Worm (Caenorhabditis elegans) whole organism, mixed stage, embryonic: ENCODE data around the gene ddl-1.

Experiments used
- M03D4.4 ChIP-seq: sonication (generic microtip); optimal IDR thresholded peaks from 2 replicates; lab custom pipeline; 2017; ENCODE audit warnings: mild to moderate bottlenecking, missing genetic modification characterization, missing compliant biosample characterization
- bed-3 ChIP-seq: fragments of 200-800 bp; sonication (Bioruptor generic); optimal IDR thresholded peaks from 3 replicates; lab custom pipeline; 2018; ENCODE audit warnings: mild to moderate bottlenecking, missing genetic modification characterization, moderate library complexity, missing compliant biosample characterization
- blmp-1 ChIP-seq: fragments of 150-350 bp; optimal IDR thresholded peaks from 2 replicates; lab custom pipeline; 2014; ENCODE audit warnings: missing biosample characterization, missing genetic modification characterization
- ceh-39 ChIP-seq: fragments of 150-350 bp; optimal IDR thresholded peaks from 2 replicates; lab custom pipeline; 2014; ENCODE audit warnings: missing biosample characterization, missing genetic modification characterization
- ceh-83 ChIP-seq: fragments of 200-800 bp; sonication (Bioruptor generic); optimal IDR thresholded peaks from 2 replicates; lab custom pipeline; 2018; ENCODE audit warnings: mild to moderate bottlenecking, missing genetic modification characterization, missing compliant biosample characterization
- ces-1 ChIP-seq: fragments of 150-350 bp; optimal IDR thresholded peaks from 2 replicates; lab custom pipeline; 2014; ENCODE audit warnings: missing biosample characterization, missing genetic modification reagents, missing genetic modification characterization
- cnd-1 ChIP-seq: fragments of 200-800 bp; sonication (Bioruptor generic); optimal IDR thresholded peaks from 2 replicates; lab custom pipeline; 2018; ENCODE audit warnings: mild to moderate bottlenecking, missing genetic modification characterization, missing compliant biosample characterization
- drap-1 ChIP-seq: fragments of 200-800 bp; sonication (Bioruptor generic); optimal IDR thresholded peaks from 3 replicates; lab custom pipeline; 2018; ENCODE audit warnings: mild to moderate bottlenecking, missing genetic modification characterization, missing compliant biosample characterization
- elt-1 ChIP-seq: sonication (generic microtip); optimal IDR thresholded peaks from 2 replicates; lab custom pipeline; 2017; ENCODE audit warnings: missing genetic modification characterization, mild to moderate bottlenecking, missing compliant biosample characterization, antibody characterized with exemption, moderate library complexity, borderline replicate concordance; ENCODE audit not compliant: insufficient read depth
- elt-3 ChIP-seq: fragments of 150-350 bp; optimal IDR thresholded peaks from 2 replicates; lab custom pipeline; 2014; ENCODE audit warnings: missing biosample characterization, missing genetic modification characterization
- flh-1 ChIP-seq: fragments of 200-800 bp; sonication (Bioruptor generic); optimal IDR thresholded peaks from 2 replicates; lab custom pipeline; 2018; ENCODE audit warnings: mild to moderate bottlenecking, missing genetic modification characterization, moderate library complexity, missing compliant biosample characterization
- ham-2 ChIP-seq: fragments of 200-800 bp; sonication (Bioruptor generic); optimal IDR thresholded peaks from 2 replicates; lab custom pipeline; 2018; ENCODE audit warnings: mild to moderate bottlenecking, missing genetic modification characterization, missing compliant biosample characterization
- hlh-1 ChIP-seq: fragments of 150-350 bp; optimal IDR thresholded peaks from 2 replicates; lab custom pipeline; 2014; ENCODE audit warnings: missing biosample characterization, missing genetic modification reagents, missing genetic modification characterization
- lin-13 ChIP-seq: fragments of 150-350 bp; optimal IDR thresholded peaks from 2 replicates; lab custom pipeline; 2014; ENCODE audit warnings: missing biosample characterization, missing genetic modification characterization
- mab-5 ChIP-seq: fragments of 150-350 bp; optimal IDR thresholded peaks from 2 replicates; lab custom pipeline; 2014; ENCODE audit warnings: missing biosample characterization, missing genetic modification characterization
- mep-1 ChIP-seq: fragments of 150-350 bp; optimal IDR thresholded peaks from 2 replicates; lab custom pipeline; 2017; ENCODE audit warnings: missing biosample characterization, missing genetic modification reagents, missing genetic modification characterization, inconsistent platforms
- mls-2 ChIP-seq: sonication (generic microtip); optimal IDR thresholded peaks from 2 replicates; lab custom pipeline; 2016; ENCODE audit warnings: mild to moderate bottlenecking, missing genetic modification characterization, moderate library complexity, missing compliant biosample characterization
- nhr-12 ChIP-seq: fragments of 150-350 bp; optimal IDR thresholded peaks from 2 replicates; lab custom pipeline; 2014; ENCODE audit warnings: missing biosample characterization, missing genetic modification characterization
- nhr-2 ChIP-seq: fragments of 150-350 bp; optimal IDR thresholded peaks from 2 replicates; lab custom pipeline; 2014; ENCODE audit warnings: missing biosample characterization, missing genetic modification characterization
- nhr-237 ChIP-seq: fragments of 150-350 bp; optimal IDR thresholded peaks from 2 replicates; lab custom pipeline; 2014; ENCODE audit warnings: missing biosample characterization, missing genetic modification characterization
- nhr-28 ChIP-seq: fragments of 150-350 bp; optimal IDR thresholded peaks from 2 replicates; lab custom pipeline; 2014; ENCODE audit warnings: missing biosample characterization, missing genetic modification characterization
- nhr-76 ChIP-seq: sonication (generic microtip); optimal IDR thresholded peaks from 2 replicates; lab custom pipeline; 2017; ENCODE audit warnings: missing biosample characterization, missing genetic modification characterization
- pha-4 ChIP-seq: fragments of 150-350 bp; optimal IDR thresholded peaks from 2 replicates; lab custom pipeline; 2018; ENCODE audit warnings: missing biosample characterization, missing genetic modification reagents, missing genetic modification characterization
- snpc-4 ChIP-seq: fragments of 150-350 bp; optimal IDR thresholded peaks from 2 replicates; lab custom pipeline; 2014; ENCODE audit warnings: missing biosample characterization, missing genetic modification characterization
- sptf-1 ChIP-seq: sonication (generic microtip); optimal IDR thresholded peaks from 2 replicates; lab custom pipeline; 2017; ENCODE audit warnings: mild to moderate bottlenecking, missing genetic modification characterization, moderate library complexity, missing compliant biosample characterization
- tbx-8 ChIP-seq: fragments of 200-800 bp; sonication (Bioruptor generic); optimal IDR thresholded peaks from 2 replicates; lab custom pipeline; 2018; ENCODE audit warnings: mild to moderate bottlenecking, missing genetic modification characterization, moderate library complexity, missing compliant biosample characterization
- unc-120 ChIP-seq: sonication (generic microtip); optimal IDR thresholded peaks from 2 replicates; lab custom pipeline; 2017; ENCODE audit warnings: missing genetic modification characterization, missing compliant biosample characterization; ENCODE audit not compliant: poor library complexity, severe bottlenecking
- unc-39 ChIP-seq: fragments of 150-350 bp; optimal IDR thresholded peaks from 2 replicates; lab custom pipeline; 2014; ENCODE audit warnings: missing biosample characterization, missing genetic modification characterization
- unc-62 ChIP-seq: fragments of 150-350 bp; optimal IDR thresholded peaks from 2 replicates; lab custom pipeline; 2014; ENCODE audit warnings: missing biosample characterization, missing genetic modification reagents, missing genetic modification characterization
- zip-8 ChIP-seq: fragments of 150-350 bp; optimal IDR thresholded peaks from 2 replicates; lab custom pipeline; 2014; ENCODE audit warnings: missing biosample characterization, missing genetic modification characterization
- ztf-11 ChIP-seq: fragments of 150-350 bp; optimal IDR thresholded peaks from 2 replicates; lab custom pipeline; 2014; ENCODE audit warnings: missing biosample characterization, missing genetic modification characterization

The ddl-1 gene

ce11 chrII:5648272-5648671 lies at the start of gene ddl-1:
Gene ddl-1, minus strand, starts transcription at chrII:5648372.
- TF ChIP-seq elt-3 (tag; lab: Kevin White, UChicago) (no peak), zip-8 (tag; lab: Kevin White, UChicago) (no peak), drap-1 (no peak), ztf-11 (no peak), flh-1 (no peak), snpc-4 (tag; lab: Kevin White, UChicago) (no peak), nhr-12 (tag; lab: Kevin White, UChicago) (no peak), hlh-1 (tag; lab: Kevin White, UChicago) (no peak), sptf-1 (tag; lab: Kevin White, UChicago) (no peak), nhr-28 (tag; lab: Kevin White, UChicago) (no peak), nhr-237 (no peak)
- TF ChIP-seq, all 35 proteins: peak for 0

- TF ChIP-seq ztf-11 (no peak), ceh-83 (GFP tag; lab: Kevin White, UChicago) (no peak), ceh-39 (no peak), mls-2 (tag; lab: Kevin White, UChicago) (no peak), nhr-237 (no peak), ces-1 (GFP tag; lab: Kevin White, UChicago) (no peak), unc-62 (GFP tag; lab: Kevin White, UChicago) (no peak), flh-1 (no peak), unc-39 (tag; lab: Kevin White, UChicago) (no peak), M03D4.4 (tag; lab: Kevin White, UChicago) (no peak), tbx-8 (GFP tag; lab: Kevin White, UChicago) (no peak), blmp-1 (tag; lab: Kevin White, UChicago) (no peak), nhr-76 (no peak), drap-1 (no peak), ham-2 (GFP tag; lab: Kevin White, UChicago) (no peak), hlh-1 (tag; lab: Kevin White, UChicago) (no peak), lin-13 (tag; lab: Kevin White, UChicago) (no peak), nhr-12 (tag; lab: Kevin White, UChicago) (no peak), nhr-2 (no peak), bed-3 (GFP tag; lab: Kevin White, UChicago) (no peak)
Observed at ce11 chrII:5697338-5697737, 49.2 kb upstream of the ddl-1 start.

- TF ChIP-seq elt-1 (tag; lab: Kevin White, UChicago) (no peak), tbx-8 (GFP tag; lab: Kevin White, UChicago) (no peak), drap-1 (no peak), mep-1 (tag; lab: Kevin White, UChicago) (no peak), bed-3 (GFP tag; lab: Kevin White, UChicago) (no peak), cnd-1 (tag; lab: Kevin White, UChicago) (no peak), flh-1 (no peak), mab-5 (tag; lab: Kevin White, UChicago) (no peak), ztf-11 (no peak), ceh-83 (GFP tag; lab: Kevin White, UChicago) (no peak), ham-2 (GFP tag; lab: Kevin White, UChicago) (no peak), nhr-237 (no peak)
- TF ChIP-seq, all 35 proteins: peak for 0
Observed at ce11 chrII:5696218-5696617, 48.0 kb upstream of the ddl-1 start.

ce11 chrII:5694798-5695197 lies 46.6 kb upstream of the ddl-1 start, which contains the start of gene C25H3.14:
Gene C25H3.14, plus strand, starts transcription at chrII:5695098.
- TF ChIP-seq sptf-1 (tag; lab: Kevin White, UChicago) = no peak
- no peak for TF ChIP-seq M03D4.4 (tag; lab: Kevin White, UChicago)
- TF ChIP-seq elt-1 (tag; lab: Kevin White, UChicago) = no peak
- no peak for TF ChIP-seq ztf-11
- no peak for TF ChIP-seq pha-4 (tag; lab: Kevin White, UChicago)
- TF ChIP-seq ces-1 (GFP tag; lab: Kevin White, UChicago) = no peak
- no peak for TF ChIP-seq hlh-1 (tag; lab: Kevin White, UChicago)
- no peak for TF ChIP-seq nhr-12 (tag; lab: Kevin White, UChicago)
- TF ChIP-seq nhr-76 = no peak
- TF ChIP-seq snpc-4 (tag; lab: Kevin White, UChicago) = no peak
- TF ChIP-seq unc-120 (tag; lab: Kevin White, UChicago) = no peak
- TF ChIP-seq unc-62 (GFP tag; lab: Kevin White, UChicago) = no peak
- no peak for TF ChIP-seq flh-1
- TF ChIP-seq tbx-8 (GFP tag; lab: Kevin White, UChicago) = no peak
- no peak for TF ChIP-seq nhr-237
- no peak for TF ChIP-seq ceh-83 (GFP tag; lab: Kevin White, UChicago)
- TF ChIP-seq, all 35 proteins: peak for 0
